Fruit fly (Drosophila melanogaster) whole organism, adult: Measurements from ENCODE around the gene CG34174.

Experiments used
- CG14711 ChIP-seq: fragments of 200-800 bp; sonication (Bioruptor generic); optimal IDR thresholded peaks from 2 replicates; lab custom pipeline; 2018; ENCODE audit warnings: missing biosample characterization, mild to moderate bottlenecking, missing genetic modification characterization, moderate library complexity
- CG33017 ChIP-seq: fragments of 200-800 bp; sonication (Bioruptor generic); optimal IDR thresholded peaks from 2 replicates; lab custom pipeline; 2018; ENCODE audit warnings: missing biosample characterization, mild to moderate bottlenecking, missing genetic modification characterization, moderate library complexity
- CG7045 ChIP-seq: fragments of 200-800 bp; sonication (Bioruptor generic); optimal IDR thresholded peaks from 2 replicates; lab custom pipeline; 2017; ENCODE audit warnings: missing biosample characterization, mild to moderate bottlenecking, missing genetic modification characterization
- CG7101 ChIP-seq: fragments of 200-800 bp; sonication (Bioruptor generic); optimal IDR thresholded peaks from 2 replicates; lab custom pipeline; 2018; ENCODE audit warnings: missing biosample characterization, mild to moderate bottlenecking, missing genetic modification characterization, moderate library complexity
- Hr96 ChIP-seq: fragments of 200-800 bp; sonication (Bioruptor generic); optimal IDR thresholded peaks from 2 replicates; lab custom pipeline; 2016; ENCODE audit warnings: missing biosample characterization, missing genetic modification characterization
- bab1 ChIP-seq: fragments of 200-800 bp; sonication (Bioruptor generic); optimal IDR thresholded peaks from 3 replicates; lab custom pipeline; 2019; ENCODE audit warnings: missing biosample characterization, mild to moderate bottlenecking, missing genetic modification characterization, moderate library complexity
- kay ChIP-seq: fragments of 200-800 bp; sonication (Bioruptor generic); peaks from one replicate; lab custom pipeline; 2016; ENCODE audit warnings: missing biosample characterization, missing genetic modification characterization, borderline replicate concordance
- pad ChIP-seq: fragments of 200-800 bp; sonication (Bioruptor generic); optimal IDR thresholded peaks from 3 replicates; lab custom pipeline; 2017; ENCODE audit warnings: missing biosample characterization, missing genetic modification characterization, mild to moderate bottlenecking, moderate library complexity, missing genetic modification reagents
- tj ChIP-seq: fragments of 200-800 bp; sonication (Bioruptor generic); optimal IDR thresholded peaks from 3 replicates; lab custom pipeline; 2017; ENCODE audit warnings: missing biosample characterization, mild to moderate bottlenecking, missing genetic modification characterization, moderate library complexity
- toe ChIP-seq: fragments of 200-800 bp; sonication (Bioruptor generic); optimal IDR thresholded peaks from 2 replicates; lab custom pipeline; 2016; ENCODE audit warnings: missing biosample characterization, missing genetic modification characterization

DNA sequence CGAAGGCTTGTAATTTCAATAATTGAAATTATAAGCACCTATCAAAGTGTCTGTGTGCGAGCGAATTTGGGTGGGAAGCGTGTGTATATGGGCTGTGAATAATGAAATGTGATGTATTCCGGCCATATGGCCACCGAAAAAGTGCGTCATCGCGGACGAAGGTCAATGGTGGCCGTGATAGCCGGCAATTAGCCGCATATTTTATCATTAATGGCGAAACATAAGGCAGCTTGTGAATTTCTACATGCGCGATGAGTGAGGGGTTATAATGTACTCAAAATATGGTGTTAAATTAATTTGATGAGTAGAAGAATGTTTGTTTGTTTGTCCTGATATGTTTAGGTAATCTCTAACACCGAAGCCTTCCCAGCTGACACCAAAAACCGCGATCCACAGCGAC is 22.7 kb upstream of the CG34174 start:
- TF ChIP-seq kay (GFP tag; lab: Kevin White, UChicago) (no peak), CG14711 (tag; lab: Kevin White, UChicago) (no peak), bab1 (GFP tag; lab: Kevin White, UChicago) (no peak), CG7101 (tag; lab: Kevin White, UChicago) (no peak), CG7045 (GFP tag; lab: Kevin White, UChicago) (no peak), toe (no peak), Hr96 (no peak), pad (no peak), CG33017 (tag; lab: Kevin White, UChicago) (no peak), tj (no peak)
